Worm (Caenorhabditis elegans) whole organism, L3 larva: ENCODE measurements around the gene nhr-202.

ENCODE experiments used
- R02D3.7 ChIP-seq: fragments of 150-350 bp; optimal IDR thresholded peaks from 2 replicates; lab custom pipeline; 2014; ENCODE audit warnings: missing biosample characterization, missing genetic modification characterization
- aly-2 ChIP-seq: fragments of 150-350 bp; optimal IDR thresholded peaks from 2 replicates; lab custom pipeline; 2014; ENCODE audit warnings: missing biosample characterization, missing genetic modification characterization
- ama-1 ChIP-seq: fragments of 150-350 bp; optimal IDR thresholded peaks from 2 replicates; lab custom pipeline; 2018
- ceh-16 ChIP-seq: sonication (generic microtip); optimal IDR thresholded peaks from 2 replicates; lab custom pipeline; 2017; ENCODE audit warnings: missing biosample characterization, missing genetic modification characterization
- ceh-28 ChIP-seq: fragments of 150-350 bp; optimal IDR thresholded peaks from 2 replicates; lab custom pipeline; 2014; ENCODE audit warnings: missing biosample characterization, missing genetic modification reagents, missing genetic modification characterization
- ceh-82 ChIP-seq: fragments of 150-350 bp; optimal IDR thresholded peaks from 2 replicates; lab custom pipeline; 2014; ENCODE audit warnings: missing biosample characterization, missing genetic modification characterization
- ceh-9 ChIP-seq: sonication (generic microtip); optimal IDR thresholded peaks from 2 replicates; lab custom pipeline; 2018; ENCODE audit warnings: missing biosample characterization, missing genetic modification characterization
- daf-12 ChIP-seq: fragments of 150-350 bp; optimal IDR thresholded peaks from 2 replicates; lab custom pipeline; 2014; ENCODE audit warnings: missing biosample characterization, missing genetic modification reagents, missing genetic modification characterization
- egl-5 ChIP-seq: fragments of 150-350 bp; optimal IDR thresholded peaks from 2 replicates; lab custom pipeline; 2017; ENCODE audit warnings: missing biosample characterization, missing genetic modification reagents, missing genetic modification characterization, inconsistent platforms
- elt-1 ChIP-seq: fragments of 150-350 bp; optimal IDR thresholded peaks from 2 replicates; lab custom pipeline; 2014; ENCODE audit warnings: missing biosample characterization, missing genetic modification characterization
- elt-2 ChIP-seq: sonication (generic microtip); optimal IDR thresholded peaks from 2 replicates; lab custom pipeline; 2016; ENCODE audit warnings: missing genetic modification reagents, mild to moderate bottlenecking, missing genetic modification characterization, missing compliant biosample characterization
- eor-1 ChIP-seq, 2 experiments: fragments of 150-350 bp; optimal IDR thresholded peaks; 2 replicates each; lab custom pipeline; 2014 to 2018; ENCODE audit warnings: missing biosample characterization in 2 of 2, missing genetic modification characterization in 2 of 2
- fkh-10 ChIP-seq: sonication (generic microtip); optimal IDR thresholded peaks from 2 replicates; lab custom pipeline; 2017; ENCODE audit warnings: missing biosample characterization, missing genetic modification reagents, missing genetic modification characterization
- fkh-2 ChIP-seq: fragments of 150-350 bp; optimal IDR thresholded peaks from 2 replicates; lab custom pipeline; 2014; ENCODE audit warnings: missing biosample characterization, missing genetic modification reagents, missing genetic modification characterization
- fos-1 ChIP-seq: fragments of 150-350 bp; optimal IDR thresholded peaks from 2 replicates; lab custom pipeline; 2014; ENCODE audit warnings: missing biosample characterization, missing genetic modification characterization
- hmg-11 ChIP-seq: sonication (generic microtip); optimal IDR thresholded peaks from 2 replicates; lab custom pipeline; 2016; ENCODE audit warnings: missing genetic modification characterization, missing compliant biosample characterization
- jun-1 ChIP-seq: fragments of 150-350 bp; optimal IDR thresholded peaks from 2 replicates; lab custom pipeline; 2014; ENCODE audit warnings: missing biosample characterization, missing genetic modification reagents, missing genetic modification characterization
- lin-39 ChIP-seq: fragments of 150-350 bp; optimal IDR thresholded peaks from 2 replicates; lab custom pipeline; 2018; ENCODE audit warnings: missing biosample characterization, missing genetic modification reagents, missing genetic modification characterization
- lsy-12 ChIP-seq: sonication (generic microtip); optimal IDR thresholded peaks from 2 replicates; lab custom pipeline; 2016; ENCODE audit warnings: mild to moderate bottlenecking, missing genetic modification characterization, missing compliant biosample characterization
- mdl-1 ChIP-seq: fragments of 150-350 bp; optimal IDR thresholded peaks from 2 replicates; lab custom pipeline; 2014; ENCODE audit warnings: missing biosample characterization, missing genetic modification characterization
- mml-1 ChIP-seq: fragments of 150-350 bp; sonication (generic microtip); optimal IDR thresholded peaks from 3 replicates; lab custom pipeline; 2014; ENCODE audit warnings: missing biosample characterization, missing genetic modification characterization
- nhr-11 ChIP-seq: fragments of 150-350 bp; optimal IDR thresholded peaks from 2 replicates; lab custom pipeline; 2014; ENCODE audit warnings: missing biosample characterization, missing genetic modification characterization
- nhr-12 ChIP-seq: fragments of 150-350 bp; optimal IDR thresholded peaks from 2 replicates; lab custom pipeline; 2014; ENCODE audit warnings: missing biosample characterization, missing genetic modification characterization
- nhr-23 ChIP-seq: fragments of 150-350 bp; optimal IDR thresholded peaks from 2 replicates; lab custom pipeline; 2014; ENCODE audit warnings: missing biosample characterization, missing genetic modification reagents, missing genetic modification characterization
- nhr-28 ChIP-seq: fragments of 150-350 bp; optimal IDR thresholded peaks from 2 replicates; lab custom pipeline; 2014; ENCODE audit warnings: missing biosample characterization, missing genetic modification characterization
- nhr-43 ChIP-seq: sonication (generic microtip); optimal IDR thresholded peaks from 2 replicates; lab custom pipeline; 2016; ENCODE audit warnings: mild to moderate bottlenecking, missing genetic modification characterization, missing compliant biosample characterization; ENCODE audit not compliant: poor library complexity, severe bottlenecking
- nhr-67 ChIP-seq: fragments of 150-350 bp; optimal IDR thresholded peaks from 2 replicates; lab custom pipeline; 2014; ENCODE audit warnings: missing biosample characterization, missing genetic modification characterization
- nhr-76 ChIP-seq: fragments of 150-350 bp; sonication (generic microtip); optimal IDR thresholded peaks from 5 replicates; lab custom pipeline; 2014; ENCODE audit warnings: missing biosample characterization, missing genetic modification characterization
- nhr-77 ChIP-seq: fragments of 150-350 bp; optimal IDR thresholded peaks from 2 replicates; lab custom pipeline; 2014; ENCODE audit warnings: missing biosample characterization, missing genetic modification characterization
- pha-4 ChIP-seq: fragments of 150-350 bp; optimal IDR thresholded peaks from 2 replicates; lab custom pipeline; 2014; ENCODE audit warnings: missing biosample characterization, missing genetic modification reagents, missing genetic modification characterization
- sea-2 ChIP-seq: fragments of 150-350 bp; sonication (generic microtip); optimal IDR thresholded peaks from 4 replicates; lab custom pipeline; 2014; ENCODE audit warnings: missing biosample characterization, missing genetic modification reagents, missing genetic modification characterization
- skn-1 ChIP-seq: fragments of 150-350 bp; optimal IDR thresholded peaks from 2 replicates; lab custom pipeline; 2014; ENCODE audit warnings: missing biosample characterization, missing genetic modification characterization
- snpc-4 ChIP-seq: fragments of 150-350 bp; optimal IDR thresholded peaks from 2 replicates; lab custom pipeline; 2014; ENCODE audit warnings: missing biosample characterization, missing genetic modification characterization
- tbx-2 ChIP-seq: sonication (generic microtip); optimal IDR thresholded peaks from 2 replicates; lab custom pipeline; 2016; ENCODE audit warnings: mild to moderate bottlenecking, missing genetic modification characterization, missing compliant biosample characterization
- unc-62 ChIP-seq: fragments of 150-350 bp; sonication (generic microtip); optimal IDR thresholded peaks from 4 replicates; lab custom pipeline; 2014; ENCODE audit warnings: missing biosample characterization, missing genetic modification reagents, missing genetic modification characterization
- zag-1 ChIP-seq: fragments of 150-350 bp; optimal IDR thresholded peaks from 2 replicates; lab custom pipeline; 2014; ENCODE audit warnings: missing biosample characterization, missing genetic modification characterization
- ztf-4 ChIP-seq: fragments of 150-350 bp; optimal IDR thresholded peaks from 2 replicates; lab custom pipeline; 2014; ENCODE audit warnings: missing biosample characterization, missing genetic modification characterization

nhr-202 gene

ce11 chrV:440923-441322 lies 21.5 kb upstream of the nhr-202 start, which contains the start of gene B0554.7:
TSS of gene B0554.7 (minus strand) at chrV:441023.
- TF ChIP-seq unc-62 (no peak), elt-1 (tag; lab: Kevin White, UChicago) (no peak), pha-4 (tag; lab: Kevin White, UChicago) (no peak), ceh-28 (no peak), elt-2 (no peak), mdl-1 (no peak), lsy-12 (tag; lab: Kevin White, UChicago) (no peak), ceh-82 (tag; lab: Kevin White, UChicago) (no peak), mml-1 (no peak), nhr-12 (no peak), ceh-9 (tag; lab: Kevin White, UChicago) (no peak), jun-1 (tag; lab: Kevin White, UChicago) (no peak), ztf-4 (no peak)
- TF ChIP-seq, all 47 proteins: peak for 0

ce11 chrV:443193-443592 lies 19.2 kb upstream of the nhr-202 start, which contains the start of gene srh-33:
TSS of gene srh-33 (minus strand) at chrV:443293.
- no peak for TF ChIP-seq nhr-67
- TF ChIP-seq hmg-11 (tag; lab: Kevin White, UChicago), result no peak
- TF ChIP-seq elt-1 (tag; lab: Kevin White, UChicago), result no peak
- TF ChIP-seq fkh-10 (GFP tag; lab: Kevin White, UChicago), result no peak
- TF ChIP-seq lsy-12 (tag; lab: Kevin White, UChicago), result no peak
- no peak for TF ChIP-seq ceh-16 (tag; lab: Kevin White, UChicago)
- TF ChIP-seq fkh-2 (tag; lab: Kevin White, UChicago), result no peak
- no peak for TF ChIP-seq nhr-77 (tag; lab: Kevin White, UChicago)
- no peak for TF ChIP-seq ama-1
- TF ChIP-seq unc-62, result no peak
- TF ChIP-seq zag-1 (tag; lab: Kevin White, UChicago), result no peak
- no peak for TF ChIP-seq egl-5 (tag; lab: Kevin White, UChicago)
- TF ChIP-seq ceh-9 (tag; lab: Kevin White, UChicago), result no peak
- TF ChIP-seq R02D3.7 (tag; lab: Kevin White, UChicago), result no peak
- no peak for TF ChIP-seq daf-12
- no peak for TF ChIP-seq jun-1 (tag; lab: Kevin White, UChicago)
- TF ChIP-seq sea-2 (GFP tag; lab: Kevin White, UChicago), result no peak

ce11 chrV:446574-446973 lies 15.8 kb upstream of the nhr-202 start, which contains the start of gene srh-34:
TSS of gene srh-34 (minus strand) at chrV:446674.
- TF ChIP-seq nhr-28 (tag; lab: Kevin White, UChicago), result no peak
- TF ChIP-seq egl-5 (tag; lab: Kevin White, UChicago), result no peak
- TF ChIP-seq pha-4 (tag; lab: Kevin White, UChicago), result no peak

ce11 chrV:446988-447387 lies 15.4 kb upstream of the nhr-202 start:
- TF ChIP-seq nhr-43 (tag; lab: Kevin White, UChicago), result no peak
- no peak for TF ChIP-seq fos-1 (tag; lab: Kevin White, UChicago)
- no peak for TF ChIP-seq nhr-76
- no peak for TF ChIP-seq snpc-4 (tag; lab: Kevin White, UChicago)
- TF ChIP-seq skn-1, result no peak
- no peak for TF ChIP-seq nhr-28 (tag; lab: Kevin White, UChicago)
- no peak for TF ChIP-seq tbx-2

- no peak for TF ChIP-seq sea-2 (GFP tag; lab: Kevin White, UChicago)
- TF ChIP-seq aly-2, result no peak
- no peak for TF ChIP-seq lin-39
- no peak for TF ChIP-seq nhr-23 (tag; lab: Kevin White, UChicago)
- TF ChIP-seq eor-1 (tag; optimal IDR thresholded peaks at IDR 0.05; lab: Kevin White, UChicago), result no peak
- no peak for TF ChIP-seq nhr-76
- TF ChIP-seq nhr-11 (tag; lab: Kevin White, UChicago), result no peak
- TF ChIP-seq, all 47 proteins: peak for 0
These were observed 13.3 kb upstream of the nhr-202 start, which contains the start of gene srh-35 for ce11 chrV:449130-449529. TSS of gene srh-35 (minus strand) at chrV:449230.
